Worm (Caenorhabditis elegans) whole organism, young adult: ENCODE data around the gene perm-5.

Experiments used
- B0336.3 ChIP-seq: fragments of 200-800 bp; sonication (Bioruptor generic); IDR thresholded peaks from 2 replicates; pipeline ENCODE4 v1.3.6; 2022; ENCODE audit warnings: missing genetic modification characterization, missing compliant biosample characterization
- C06A6.2 ChIP-seq: fragments of 200-800 bp; sonication (Bioruptor generic); conservative IDR thresholded peaks from 2 replicates; pipeline ENCODE4 v1.3.6; 2022; ENCODE audit warnings: missing genetic modification characterization, missing compliant biosample characterization
- F23B12.7 ChIP-seq: sonication (generic microtip); optimal IDR thresholded peaks from 2 replicates; lab custom pipeline; 2017; ENCODE audit warnings: missing genetic modification characterization, mild to moderate bottlenecking, missing compliant biosample characterization, antibody characterized with exemption, moderate library complexity; ENCODE audit not compliant: insufficient read depth
- F33H1.4 ChIP-seq: fragments of 200-800 bp; sonication (Bioruptor generic); IDR thresholded peaks from 2 replicates; pipeline ENCODE4 v1.3.6; 2022; ENCODE audit warnings: missing genetic modification reagents, missing genetic modification characterization, missing compliant biosample characterization
- F37B4.10 ChIP-seq: fragments of 200-800 bp; sonication (Bioruptor generic); IDR thresholded peaks from 2 replicates; pipeline ENCODE4 v1.3.6; 2022; ENCODE audit warnings: missing genetic modification characterization, missing compliant biosample characterization
- F39B2.1 ChIP-seq: fragments of 200-800 bp; sonication (Bioruptor generic); IDR thresholded peaks from 2 replicates; pipeline ENCODE4 v1.3.6; 2022; ENCODE audit warnings: missing genetic modification reagents, missing genetic modification characterization, missing compliant biosample characterization
- F49E8.2 ChIP-seq: sonication (generic microtip); optimal IDR thresholded peaks from 3 replicates; lab custom pipeline; 2017; ENCODE audit warnings: missing genetic modification characterization, mild to moderate bottlenecking, missing compliant biosample characterization, antibody characterized with exemption, moderate library complexity; ENCODE audit not compliant: insufficient read depth
- K11D2.4 ChIP-seq: fragments of 200-800 bp; sonication (Bioruptor generic); IDR thresholded peaks from 2 replicates; pipeline ENCODE4 v1.3.6; 2022; ENCODE audit warnings: missing genetic modification reagents, missing genetic modification characterization, missing compliant biosample characterization
- Y53F4B.3 ChIP-seq: fragments of 200-800 bp; sonication (Bioruptor generic); IDR thresholded peaks from 2 replicates; pipeline ENCODE4 v1.3.6; 2022; ENCODE audit warnings: missing genetic modification reagents, missing genetic modification characterization, missing compliant biosample characterization
- Y95B8A.8 ChIP-seq: fragments of 200-800 bp; sonication (Bioruptor generic); IDR thresholded peaks from 2 replicates; pipeline ENCODE4 v1.3.6; 2022; ENCODE audit warnings: missing genetic modification reagents, missing genetic modification characterization, missing compliant biosample characterization
- akir-1 ChIP-seq: fragments of 200-800 bp; sonication (Bioruptor generic); optimal IDR thresholded peaks from 2 replicates; lab custom pipeline; 2018; ENCODE audit warnings: mild to moderate bottlenecking, missing genetic modification characterization, moderate library complexity, missing compliant biosample characterization
- attf-3 ChIP-seq: fragments of 200-800 bp; sonication (Bioruptor generic); conservative IDR thresholded peaks from 2 replicates; pipeline ENCODE4 v1.3.6; 2022; ENCODE audit warnings: missing genetic modification reagents, missing genetic modification characterization, missing compliant biosample characterization
- cebp-1 ChIP-seq, 2 experiments: fragments of 200-800 bp in 1 of 2; sonication (Bioruptor generic) in 1 of 2; sonication (generic microtip) in 1 of 2; IDR thresholded peaks in 1 of 2; optimal IDR thresholded peaks in 1 of 2; 2 replicates each; pipeline versions ENCODE4 v1.3.6 to Lab custom; 2017 to 2022; ENCODE audit warnings: missing compliant biosample characterization in 2 of 2, missing genetic modification characterization in 2 of 2, mild to moderate bottlenecking in 1 of 2, missing genetic modification reagents in 1 of 2, moderate library complexity in 1 of 2
- ceh-40 ChIP-seq: fragments of 200-800 bp; sonication (Bioruptor generic); IDR thresholded peaks from 2 replicates; pipeline ENCODE4 v1.3.6; 2022; ENCODE audit warnings: missing genetic modification characterization, missing compliant biosample characterization
- ceh-91 ChIP-seq: fragments of 200-800 bp; sonication (Bioruptor generic); IDR thresholded peaks from 2 replicates; pipeline ENCODE4 v1.3.6; 2022; ENCODE audit warnings: missing genetic modification reagents, missing genetic modification characterization, missing compliant biosample characterization
- die-1 ChIP-seq: sonication (generic microtip); optimal IDR thresholded peaks from 2 replicates; lab custom pipeline; 2016; ENCODE audit warnings: missing genotype, mild to moderate bottlenecking, missing genetic modification characterization, missing compliant biosample characterization
- dox-1 ChIP-seq: fragments of 200-800 bp; sonication (Bioruptor generic); IDR thresholded peaks from 2 replicates; pipeline ENCODE4 v1.3.6; 2022; ENCODE audit warnings: missing genetic modification reagents, missing genetic modification characterization, missing compliant biosample characterization
- dpff-1 ChIP-seq: sonication (generic microtip); optimal IDR thresholded peaks from 2 replicates; lab custom pipeline; 2017; ENCODE audit warnings: mild to moderate bottlenecking, missing genetic modification characterization, missing compliant biosample characterization
- dpl-1 ChIP-seq: fragments of 150-350 bp; optimal IDR thresholded peaks from 2 replicates; lab custom pipeline; 2014; ENCODE audit warnings: missing biosample characterization, missing genetic modification reagents, missing genetic modification characterization
- efl-1 ChIP-seq: fragments of 150-350 bp; optimal IDR thresholded peaks from 2 replicates; lab custom pipeline; 2014; ENCODE audit warnings: missing biosample characterization, missing genetic modification reagents, missing genetic modification characterization
- ets-4 ChIP-seq: fragments of 200-800 bp; sonication (Bioruptor generic); optimal IDR thresholded peaks from 2 replicates; lab custom pipeline; 2018; ENCODE audit warnings: mild to moderate bottlenecking, missing genetic modification characterization, missing compliant biosample characterization
- fkh-3 ChIP-seq: sonication (generic microtip); optimal IDR thresholded peaks from 2 replicates; lab custom pipeline; 2016; ENCODE audit warnings: mild to moderate bottlenecking, missing genetic modification characterization, missing compliant biosample characterization
- gei-17 ChIP-seq: fragments of 200-800 bp; sonication (Bioruptor generic); optimal IDR thresholded peaks from 2 replicates; lab custom pipeline; 2018; ENCODE audit warnings: mild to moderate bottlenecking, missing genetic modification characterization, missing compliant biosample characterization
- hmg-20 ChIP-seq: fragments of 200-800 bp; sonication (Bioruptor generic); IDR thresholded peaks from 2 replicates; pipeline ENCODE4 v1.3.6; 2022; ENCODE audit warnings: missing genetic modification reagents, missing genetic modification characterization, missing compliant biosample characterization
- hsf-1 ChIP-seq: fragments of 200-800 bp; sonication (Bioruptor generic); IDR thresholded peaks from 2 replicates; pipeline ENCODE4 v1.3.6; 2022; ENCODE audit warnings: missing genetic modification reagents, missing genetic modification characterization, missing compliant biosample characterization
- lag-1 ChIP-seq: fragments of 200-800 bp; sonication (Bioruptor generic); IDR thresholded peaks from 2 replicates; pipeline ENCODE4 v1.3.6; 2022; ENCODE audit warnings: missing genetic modification reagents, missing genetic modification characterization, missing compliant biosample characterization
- lin-26 ChIP-seq: fragments of 200-800 bp; sonication (Bioruptor generic); IDR thresholded peaks from 2 replicates; pipeline ENCODE4 v1.3.6; 2022; ENCODE audit warnings: missing genetic modification reagents, missing genetic modification characterization, missing compliant biosample characterization
- lin-35 ChIP-seq, 3 experiments: fragments of 150-350 bp in 2 of 3; sonication (generic microtip) in 1 of 3; optimal IDR thresholded peaks; 2 replicates each; lab custom pipeline; 2014 to 2018; ENCODE audit warnings: missing biosample characterization in 3 of 3, missing genetic modification characterization in 3 of 3, missing genetic modification reagents in 3 of 3
- lin-54 ChIP-seq: fragments of 200-800 bp; sonication (Bioruptor generic); optimal IDR thresholded peaks from 2 replicates; lab custom pipeline; 2018; ENCODE audit warnings: mild to moderate bottlenecking, missing genetic modification characterization, missing compliant biosample characterization
- mel-28 ChIP-seq: sonication (generic microtip); optimal IDR thresholded peaks from 2 replicates; lab custom pipeline; 2016; ENCODE audit warnings: borderline replicate concordance, mild to moderate bottlenecking, missing genetic modification characterization, missing compliant biosample characterization
- mes-4 ChIP-seq: sonication (generic microtip); optimal IDR thresholded peaks from 2 replicates; lab custom pipeline; 2016; ENCODE audit warnings: missing genotype, missing genetic modification characterization, missing compliant biosample characterization
- nfya-2 ChIP-seq: fragments of 200-800 bp; sonication (Bioruptor generic); IDR thresholded peaks from 2 replicates; pipeline ENCODE4 v1.3.6; 2022; ENCODE audit warnings: missing genetic modification reagents, missing genetic modification characterization, missing compliant biosample characterization
- nfyb-1 ChIP-seq: fragments of 200-800 bp; sonication (Bioruptor generic); IDR thresholded peaks from 2 replicates; pipeline ENCODE4 v1.3.6; 2022; ENCODE audit warnings: missing genetic modification reagents, missing genetic modification characterization, missing compliant biosample characterization
- nhr-120 ChIP-seq: fragments of 200-800 bp; sonication (Bioruptor generic); IDR thresholded peaks from 2 replicates; pipeline ENCODE4 v1.3.6; 2022; ENCODE audit warnings: missing genetic modification characterization, missing compliant biosample characterization
- nhr-27 ChIP-seq: fragments of 200-800 bp; sonication (Bioruptor generic); optimal IDR thresholded peaks from 2 replicates; lab custom pipeline; 2018; ENCODE audit warnings: mild to moderate bottlenecking, missing genetic modification characterization, moderate library complexity, missing compliant biosample characterization
- sdz-38 ChIP-seq: sonication (generic microtip); optimal IDR thresholded peaks from 2 replicates; lab custom pipeline; 2016; ENCODE audit warnings: missing genotype, missing genetic modification characterization, missing compliant biosample characterization
- sea-2 ChIP-seq: fragments of 200-800 bp; sonication (Bioruptor generic); IDR thresholded peaks from 2 replicates; pipeline ENCODE4 v1.3.6; 2022; ENCODE audit warnings: missing genetic modification characterization, missing compliant biosample characterization
- snpc-1.3 ChIP-seq: sonication (generic microtip); optimal IDR thresholded peaks from 2 replicates; lab custom pipeline; 2017; ENCODE audit warnings: missing genetic modification characterization, mild to moderate bottlenecking, missing compliant biosample characterization, antibody characterized with exemption, moderate library complexity, missing genotype, missing genetic modification reagents; ENCODE audit not compliant: insufficient read depth
- snpc-4 ChIP-seq, 5 experiments: fragments of 150-350 bp in 1 of 5; sonication (generic microtip) in 4 of 5; optimal IDR thresholded peaks; 2 replicates each; lab custom pipeline; 2014 to 2018; ENCODE audit warnings: missing genetic modification characterization in 5 of 5, missing biosample characterization in 3 of 5, antibody characterized with exemption in 2 of 5, mild to moderate bottlenecking in 2 of 5, missing compliant biosample characterization in 2 of 5, missing genotype in 2 of 5, moderate library complexity in 2 of 5, missing genetic modification reagents in 1 of 5
- tbx-9 ChIP-seq: sonication (generic microtip); optimal IDR thresholded peaks from 2 replicates; lab custom pipeline; 2016; ENCODE audit warnings: borderline replicate concordance, missing genetic modification characterization, inconsistent platforms, missing compliant biosample characterization
- tlf-1 ChIP-seq: fragments of 200-800 bp; sonication (Bioruptor generic); optimal IDR thresholded peaks from 2 replicates; lab custom pipeline; 2018; ENCODE audit warnings: mild to moderate bottlenecking, missing genetic modification characterization, missing compliant biosample characterization
- unc-130 ChIP-seq: sonication (generic microtip); optimal IDR thresholded peaks from 2 replicates; lab custom pipeline; 2016; ENCODE audit warnings: missing genetic modification reagents, missing genetic modification characterization, missing compliant biosample characterization
- ztf-26 ChIP-seq: sonication (generic microtip); optimal IDR thresholded peaks from 2 replicates; lab custom pipeline; 2017; ENCODE audit warnings: missing genetic modification characterization, missing compliant biosample characterization
- ztf-28 ChIP-seq: fragments of 200-800 bp; sonication (Bioruptor generic); IDR thresholded peaks from 2 replicates; pipeline ENCODE4 v1.3.6; 2022; ENCODE audit warnings: missing genetic modification reagents, missing genetic modification characterization, missing compliant biosample characterization

The perm-5 gene

DNA sequence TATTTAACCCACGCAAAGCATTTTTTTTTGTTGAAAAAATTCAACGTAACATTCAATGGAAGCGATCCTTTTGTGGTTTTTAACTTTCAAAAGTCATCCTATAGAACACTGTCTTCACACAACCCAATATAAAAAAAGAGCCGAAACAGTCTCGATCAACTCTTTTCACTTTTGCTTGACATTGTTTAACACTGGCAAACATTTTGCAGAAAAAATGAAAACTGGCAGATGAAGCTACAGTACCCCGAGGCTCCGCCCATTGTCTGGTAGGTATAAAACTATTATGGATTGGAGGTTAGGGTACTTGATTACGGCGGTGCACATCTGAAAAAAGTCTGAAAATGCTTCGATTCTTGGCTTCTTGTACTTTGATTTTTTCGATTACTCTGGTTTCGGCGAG lies 31.5 kb upstream of the perm-5 start, which contains the start of gene cpg-18:
Gene cpg-18, plus strand, starts transcription at position 301 of the 400 bp plus-strand sequence.
- TF ChIP-seq tbx-9 (tag; lab: Kevin White, UChicago) (no peak), gei-17 (GFP tag; lab: Kevin White, UChicago) (no peak), hsf-1 (no peak), akir-1 (no peak), sdz-38 (tag; lab: Kevin White, UChicago) (no peak), snpc-1.3 (tag; lab: Kevin White, UChicago) (no peak), lin-26 (GFP tag; lab: Robert Waterston, UW) (no peak), mes-4 (tag; lab: Kevin White, UChicago) (no peak), sea-2 (GFP tag; lab: Robert Waterston, UW) (no peak), die-1 (no peak), lag-1 (GFP tag; lab: Robert Waterston, UW) (no peak), ceh-40 (GFP tag; lab: Robert Waterston, UW) (no peak)

DNA sequence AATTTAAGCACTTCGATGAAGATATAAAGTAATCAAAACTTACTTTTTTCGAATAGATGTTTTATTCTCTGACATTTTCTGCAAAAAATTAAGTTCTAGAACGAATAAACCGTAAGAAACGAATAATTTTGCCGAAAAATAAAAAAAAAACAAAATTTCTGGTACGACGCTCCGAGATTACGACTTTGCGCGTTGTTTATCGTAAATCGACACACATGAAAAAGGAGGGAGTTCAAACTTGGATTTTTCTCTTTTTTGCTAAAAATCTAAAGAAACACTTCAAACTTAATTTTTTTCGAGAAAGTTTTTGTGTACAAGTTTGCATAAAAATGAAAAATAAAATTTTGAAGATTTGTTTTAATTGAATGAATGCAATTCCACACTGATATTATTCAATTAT lies 28.3 kb upstream of the perm-5 start, which contains the start of gene H35B03.2:
Gene H35B03.2, minus strand, starts transcription at position 78 of the 400 bp plus-strand sequence.
- TF ChIP-seq cebp-1 (GFP tag; IDR thresholded peaks at IDR 0.05; lab: Robert Waterston, UW), result no peak
- TF ChIP-seq cebp-1 (tag; optimal IDR thresholded peaks at IDR 0.05; lab: Kevin White, UChicago), result no peak
- no peak for TF ChIP-seq Y53F4B.3
- no peak for TF ChIP-seq dpff-1 (tag; lab: Kevin White, UChicago)
- no peak for TF ChIP-seq ets-4 (GFP tag; lab: Kevin White, UChicago)
- no peak for TF ChIP-seq ztf-26 (tag; lab: Kevin White, UChicago)
- TF ChIP-seq F37B4.10, result no peak
- TF ChIP-seq gei-17 (GFP tag; lab: Kevin White, UChicago), result no peak
- no peak for TF ChIP-seq F49E8.2 (tag; lab: Kevin White, UChicago)
- no peak for TF ChIP-seq F39B2.1 (GFP tag; lab: Robert Waterston, UW)
- TF ChIP-seq sea-2 (GFP tag; lab: Robert Waterston, UW), result no peak
- TF ChIP-seq F33H1.4, result no peak
- no peak for TF ChIP-seq akir-1
- no peak for TF ChIP-seq B0336.3
- no peak for TF ChIP-seq mel-28 (tag; lab: Kevin White, UChicago)
- no peak for TF ChIP-seq C06A6.2 (GFP tag; lab: Robert Waterston, UW)
- TF ChIP-seq nhr-120 (GFP tag; lab: Robert Waterston, UW), result no peak
- no peak for TF ChIP-seq fkh-3 (tag; lab: Kevin White, UChicago)
- TF ChIP-seq dpl-1 (GFP tag; lab: Kevin White, UChicago), result peak; percentile 79
- no peak for TF ChIP-seq nhr-27 (tag; lab: Kevin White, UChicago)
- no peak for TF ChIP-seq dox-1
- TF ChIP-seq nfya-2 (GFP tag; lab: Robert Waterston, UW), result no peak
- TF ChIP-seq lin-35 (GFP tag; optimal IDR thresholded peaks at IDR 0.05; lab: Kevin White, UChicago), result peak in 2 of 3 experiments; percentile 14 to 92
- no peak for TF ChIP-seq unc-130 (GFP tag; lab: Kevin White, UChicago)
- TF ChIP-seq ceh-91, result no peak
- peak; percentile 57 for TF ChIP-seq F23B12.7 (tag; lab: Kevin White, UChicago)
- no peak for TF ChIP-seq nfyb-1 (GFP tag; lab: Robert Waterston, UW)
- TF ChIP-seq tlf-1 (GFP tag; lab: Kevin White, UChicago), result no peak
- TF ChIP-seq hmg-20 (GFP tag; lab: Robert Waterston, UW), result no peak
- peak; percentile 97 for TF ChIP-seq attf-3 (GFP tag; lab: Robert Waterston, UW)
- TF ChIP-seq Y95B8A.8 (GFP tag; lab: Robert Waterston, UW), result no peak
- no peak for TF ChIP-seq K11D2.4 (GFP tag; lab: Robert Waterston, UW)
- TF ChIP-seq lin-54 (GFP tag; lab: Kevin White, UChicago), result peak; percentile 92
- TF ChIP-seq ztf-28 (GFP tag; lab: Robert Waterston, UW), result no peak
- TF ChIP-seq efl-1 (GFP tag; lab: Kevin White, UChicago), result peak; percentile 72
- peak; percentile 52 for TF ChIP-seq snpc-4 (GFP tag; optimal IDR thresholded peaks at IDR 0.05; lab: Kevin White, UChicago)
- peak in 3 of 4 experiments; percentile 80 to 86 (median 83) for TF ChIP-seq snpc-4 (tag; optimal IDR thresholded peaks at IDR 0.05; lab: Kevin White, UChicago)
